Worm (Caenorhabditis elegans): ENCODE measurements around the gene mrps-17.
A peak's percentile ranks its signal among the peaks of the same experiment; 100 is the strongest.

ce11 chrIII:6418254-6418653 lies 13.3 kb downstream of the mrps-17 start:
- TF ChIP-seq elt-2 (tag; optimal IDR thresholded peaks at IDR 0.05) (no peak), ama-1 (optimal IDR thresholded peaks at IDR 0.05) (peak; percentile 59), ZK546.5 (tag; optimal IDR thresholded peaks at IDR 0.05) (no peak), jun-1 (tag; optimal IDR thresholded peaks at IDR 0.05) (no peak), ceh-9 (tag; optimal IDR thresholded peaks at IDR 0.05) (no peak), ceh-16 (tag; optimal IDR thresholded peaks at IDR 0.05) (no peak), egl-27 (tag; optimal IDR thresholded peaks at IDR 0.05) (no peak), daf-12 (tag; optimal IDR thresholded peaks at IDR 0.05) (no peak), nhr-12 (tag; optimal IDR thresholded peaks at IDR 0.05) (no peak), elt-3 (tag; optimal IDR thresholded peaks at IDR 0.05) (no peak), mdl-1 (tag; optimal IDR thresholded peaks at IDR 0.05) (no peak), skn-1 (tag; optimal IDR thresholded peaks at IDR 0.05) (no peak)

Data from whole organism, L3 larva.